Worm (Caenorhabditis elegans) whole organism, early embryonic: ENCODE measurements around the gene abi-1.

Experiments
- B0310.2 ChIP-seq: sonication (generic microtip); optimal IDR thresholded peaks from 2 replicates; lab custom pipeline; 2016; ENCODE audit warnings: mild to moderate bottlenecking, missing genetic modification characterization, missing compliant biosample characterization
- aly-1 ChIP-seq: sonication (generic microtip); optimal IDR thresholded peaks from 2 replicates; lab custom pipeline; 2016; ENCODE audit warnings: missing genetic modification characterization, missing compliant biosample characterization
- ama-1 ChIP-seq: fragments of 150-350 bp; optimal IDR thresholded peaks from 2 replicates; lab custom pipeline; 2014
- ceh-36 ChIP-seq: sonication (generic microtip); optimal IDR thresholded peaks from 2 replicates; lab custom pipeline; 2016; ENCODE audit warnings: missing genetic modification characterization, inconsistent platforms, missing compliant biosample characterization
- ets-7 ChIP-seq: sonication (generic microtip); optimal IDR thresholded peaks from 2 replicates; lab custom pipeline; 2016; ENCODE audit warnings: missing genotype, missing genetic modification characterization, missing compliant biosample characterization
- flt-1 ChIP-seq: fragments of 200-800 bp; sonication (Bioruptor generic); IDR thresholded peaks from 2 replicates; pipeline ENCODE4 v1.3.6; 2022; ENCODE audit warnings: missing genetic modification characterization, missing compliant biosample characterization
- hmbx-1 ChIP-seq: sonication (generic microtip); optimal IDR thresholded peaks from 2 replicates; lab custom pipeline; 2016; ENCODE audit warnings: mild to moderate bottlenecking, missing genetic modification characterization, missing compliant biosample characterization
- pes-1 ChIP-seq: fragments of 200-800 bp; sonication (Bioruptor generic); IDR thresholded peaks from 2 replicates; pipeline ENCODE4 v1.3.6; 2022; ENCODE audit warnings: missing genetic modification reagents, missing genetic modification characterization, missing compliant biosample characterization
- sea-1 ChIP-seq: fragments of 200-800 bp; sonication (Bioruptor generic); conservative IDR thresholded peaks from 2 replicates; pipeline ENCODE4 v1.3.6; 2022; ENCODE audit warnings: missing genetic modification characterization, missing compliant biosample characterization
- tbx-11 ChIP-seq: fragments of 200-800 bp; sonication (Bioruptor generic); IDR thresholded peaks from 2 replicates; pipeline ENCODE4 v1.3.6; 2022; ENCODE audit warnings: missing genetic modification characterization, missing compliant biosample characterization
- tra-4 ChIP-seq: sonication (generic microtip); optimal IDR thresholded peaks from 2 replicates; lab custom pipeline; 2017; ENCODE audit warnings: missing genetic modification characterization, missing compliant biosample characterization

DNA sequence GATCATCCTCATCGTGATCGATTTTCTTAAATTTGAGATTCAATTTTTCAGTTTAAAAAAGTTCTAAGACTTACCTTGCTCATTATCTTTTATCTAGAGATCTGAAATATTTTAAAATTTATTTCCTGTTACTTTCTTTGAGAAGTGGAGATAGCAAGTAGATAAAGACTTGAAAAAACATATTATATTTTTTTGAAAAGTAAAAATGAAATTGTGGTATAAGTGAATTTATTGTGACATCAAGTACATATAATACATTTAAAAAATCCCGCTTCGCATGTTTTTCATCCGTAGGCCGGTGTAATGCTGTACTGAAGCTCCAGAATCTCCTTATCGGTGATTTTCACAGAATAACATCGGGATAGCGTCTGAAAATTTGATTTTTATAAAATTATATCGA is 4.7 kb upstream of the abi-1 start, which contains the start of gene B0336.7:
- TF ChIP-seq hmbx-1 (tag; lab: Kevin White, UChicago): no peak
- no peak for TF ChIP-seq ama-1
- no peak for TF ChIP-seq sea-1 (GFP tag; lab: Robert Waterston, UW)
- no peak for TF ChIP-seq B0310.2 (tag; lab: Kevin White, UChicago)
- TF ChIP-seq tbx-11 (GFP tag; lab: Robert Waterston, UW): no peak
- no peak for TF ChIP-seq ceh-36 (tag; lab: Kevin White, UChicago)
- no peak for TF ChIP-seq pes-1 (GFP tag; lab: Robert Waterston, UW)
- TF ChIP-seq tra-4 (tag; lab: Kevin White, UChicago): no peak
- TF ChIP-seq flt-1 (GFP tag; lab: Robert Waterston, UW): no peak
- no peak for TF ChIP-seq ets-7 (tag; lab: Kevin White, UChicago)
- no peak for TF ChIP-seq aly-1 (tag; lab: Kevin White, UChicago)
